Worm (Caenorhabditis elegans) whole organism, L4 larva: Measurements from ENCODE around the gene ZK185.5.

Experiments
- D1046.2 ChIP-seq: fragments of 200-800 bp; sonication (Bioruptor generic); IDR thresholded peaks from 2 replicates; pipeline ENCODE4 v1.3.6; 2022; ENCODE audit warnings: missing genetic modification characterization, missing compliant biosample characterization
- F44E2.7 ChIP-seq: fragments of 200-800 bp; sonication (Bioruptor generic); IDR thresholded peaks from 2 replicates; pipeline ENCODE4 v2.1.2; 2022; ENCODE audit warnings: missing genetic modification characterization, missing compliant biosample characterization
- F49E8.2 ChIP-seq: sonication (generic microtip); optimal IDR thresholded peaks from 2 replicates; lab custom pipeline; 2016; ENCODE audit warnings: missing compliant biosample characterization, mild to moderate bottlenecking, missing genetic modification characterization, borderline replicate concordance
- Y105C5A.15 ChIP-seq: fragments of 200-800 bp; sonication (Bioruptor generic); IDR thresholded peaks from 2 replicates; pipeline ENCODE4 v1.3.6; 2022; ENCODE audit warnings: missing genetic modification characterization, missing compliant biosample characterization
- aha-1 ChIP-seq: fragments of 150-350 bp; peaks from one replicate; lab custom pipeline; 2014; ENCODE audit warnings: missing biosample characterization, missing genetic modification characterization
- aly-2 ChIP-seq: sonication (generic microtip); optimal IDR thresholded peaks from 2 replicates; lab custom pipeline; 2018; ENCODE audit warnings: missing biosample characterization, missing genetic modification characterization
- ces-1 ChIP-seq: fragments of 150-350 bp; sonication (generic microtip); optimal IDR thresholded peaks from 4 replicates; lab custom pipeline; 2014; ENCODE audit warnings: missing biosample characterization, missing genetic modification reagents, missing genetic modification characterization
- cey-2 ChIP-seq: sonication (generic microtip); optimal IDR thresholded peaks from 3 replicates; lab custom pipeline; 2017; ENCODE audit warnings: missing genetic modification characterization, mild to moderate bottlenecking, missing compliant biosample characterization, antibody characterized with exemption, borderline replicate concordance; ENCODE audit not compliant: insufficient read depth
- daf-16 ChIP-seq, 3 experiments: sonication (generic microtip); optimal IDR thresholded peaks; 2 replicates each; lab custom pipeline; 2016 to 2017; ENCODE audit warnings: missing genetic modification characterization in 3 of 3, missing genetic modification reagents in 3 of 3, mild to moderate bottlenecking in 2 of 3, missing compliant biosample characterization in 2 of 3, missing biosample characterization in 1 of 3, moderate library complexity in 1 of 3
- daf-19 ChIP-seq: fragments of 200-800 bp; sonication (Bioruptor generic); conservative IDR thresholded peaks from 2 replicates; pipeline ENCODE4 v1.3.6; 2022; ENCODE audit warnings: missing genetic modification characterization, missing compliant biosample characterization
- daf-8 ChIP-seq: fragments of 200-800 bp; sonication (Bioruptor generic); IDR thresholded peaks from 2 replicates; pipeline ENCODE4 v1.3.6; 2022; ENCODE audit warnings: missing genetic modification characterization, missing compliant biosample characterization
- dmd-8 ChIP-seq: fragments of 200-800 bp; sonication (Bioruptor generic); IDR thresholded peaks from 2 replicates; pipeline ENCODE4 v1.3.6; 2022; ENCODE audit warnings: missing genetic modification characterization, missing compliant biosample characterization
- dpl-1 ChIP-seq: fragments of 150-350 bp; optimal IDR thresholded peaks from 2 replicates; lab custom pipeline; 2014; ENCODE audit warnings: missing biosample characterization, missing genetic modification reagents, missing genetic modification characterization
- duxl-1 ChIP-seq: sonication (generic microtip); optimal IDR thresholded peaks from 2 replicates; lab custom pipeline; 2016; ENCODE audit warnings: mild to moderate bottlenecking, missing genetic modification characterization, moderate library complexity, missing compliant biosample characterization; ENCODE audit not compliant: poor library complexity
- egl-27 ChIP-seq: sonication (generic microtip); optimal IDR thresholded peaks from 3 replicates; lab custom pipeline; 2017; ENCODE audit warnings: missing biosample characterization, missing genetic modification reagents, missing genetic modification characterization
- egl-43 ChIP-seq: fragments of 200-800 bp; sonication (Bioruptor generic); IDR thresholded peaks from 2 replicates; pipeline ENCODE4 v1.3.6; 2022; ENCODE audit warnings: missing genetic modification reagents, missing genetic modification characterization, missing compliant biosample characterization
- fkh-10 ChIP-seq: fragments of 150-350 bp; optimal IDR thresholded peaks from 2 replicates; lab custom pipeline; 2014; ENCODE audit warnings: missing biosample characterization, missing genetic modification reagents, missing genetic modification characterization
- fos-1 ChIP-seq: fragments of 150-350 bp; optimal IDR thresholded peaks from 2 replicates; lab custom pipeline; 2014; ENCODE audit warnings: missing biosample characterization, missing genetic modification characterization
- gei-8 ChIP-seq: fragments of 200-800 bp; sonication (Bioruptor generic); optimal IDR thresholded peaks from 2 replicates; lab custom pipeline; 2018; ENCODE audit warnings: mild to moderate bottlenecking, missing genetic modification characterization, missing compliant biosample characterization
- hlh-11 ChIP-seq: fragments of 200-800 bp; sonication (Bioruptor generic); optimal IDR thresholded peaks from 2 replicates; lab custom pipeline; 2018; ENCODE audit warnings: mild to moderate bottlenecking, missing genetic modification characterization, missing compliant biosample characterization
- hlh-30 ChIP-seq: sonication (generic microtip); optimal IDR thresholded peaks from 2 replicates; lab custom pipeline; 2017; ENCODE audit warnings: antibody characterized with exemption, mild to moderate bottlenecking, missing genetic modification characterization, missing compliant biosample characterization; ENCODE audit not compliant: insufficient read depth
- jun-1 ChIP-seq: fragments of 150-350 bp; optimal IDR thresholded peaks from 2 replicates; lab custom pipeline; 2014; ENCODE audit warnings: missing biosample characterization, missing genetic modification reagents, missing genetic modification characterization
- lin-13 ChIP-seq: fragments of 150-350 bp; optimal IDR thresholded peaks from 2 replicates; lab custom pipeline; 2014; ENCODE audit warnings: missing biosample characterization, missing genetic modification reagents, missing genetic modification characterization
- lin-15B ChIP-seq: fragments of 150-350 bp; sonication (generic microtip); optimal IDR thresholded peaks from 3 replicates; lab custom pipeline; 2014; ENCODE audit warnings: missing biosample characterization, missing genetic modification characterization
- lin-29 ChIP-seq: fragments of 200-800 bp; sonication (Bioruptor generic); IDR thresholded peaks from 2 replicates; pipeline ENCODE4 v1.3.6; 2022; ENCODE audit warnings: missing genetic modification reagents, missing genetic modification characterization, missing compliant biosample characterization
- lin-38 ChIP-seq: fragments of 200-800 bp; sonication (Bioruptor generic); IDR thresholded peaks from 2 replicates; pipeline ENCODE4 v1.3.6; 2022; ENCODE audit warnings: missing genetic modification reagents, missing genetic modification characterization, missing compliant biosample characterization
- lin-39 ChIP-seq: fragments of 150-350 bp; optimal IDR thresholded peaks from 2 replicates; lab custom pipeline; 2014; ENCODE audit warnings: missing biosample characterization, missing genetic modification reagents, missing genetic modification characterization
- lsy-2 ChIP-seq, 2 experiments: fragments of 150-350 bp in 1 of 2; sonication (generic microtip) in 1 of 2; optimal IDR thresholded peaks; 2 replicates each; lab custom pipeline; 2014 to 2017; ENCODE audit warnings: missing biosample characterization in 2 of 2, missing genetic modification characterization in 2 of 2
- madf-9 ChIP-seq: fragments of 200-800 bp; sonication (Bioruptor generic); conservative IDR thresholded peaks from 2 replicates; pipeline ENCODE4 v1.3.6; 2022; ENCODE audit warnings: missing genetic modification reagents, missing genetic modification characterization, missing compliant biosample characterization
- mdt-29 ChIP-seq: fragments of 200-800 bp; sonication (Bioruptor generic); IDR thresholded peaks from 2 replicates; pipeline ENCODE4 v1.3.6; 2022; ENCODE audit warnings: missing genetic modification reagents, missing genetic modification characterization, missing compliant biosample characterization
- mxl-3 ChIP-seq: fragments of 200-800 bp; sonication (Bioruptor generic); optimal IDR thresholded peaks from 2 replicates; lab custom pipeline; 2018; ENCODE audit warnings: mild to moderate bottlenecking, missing genetic modification characterization, missing compliant biosample characterization
- nhr-10 ChIP-seq: fragments of 150-350 bp; optimal IDR thresholded peaks from 2 replicates; lab custom pipeline; 2014; ENCODE audit warnings: missing biosample characterization, missing genetic modification characterization
- nhr-102 ChIP-seq: sonication (generic microtip); optimal IDR thresholded peaks from 2 replicates; lab custom pipeline; 2016; ENCODE audit warnings: mild to moderate bottlenecking, missing genetic modification characterization, moderate library complexity, missing compliant biosample characterization
- nhr-11 ChIP-seq: fragments of 150-350 bp; optimal IDR thresholded peaks from 2 replicates; lab custom pipeline; 2014; ENCODE audit warnings: missing biosample characterization, missing genetic modification characterization
- nhr-237 ChIP-seq: sonication (generic microtip); optimal IDR thresholded peaks from 2 replicates; lab custom pipeline; 2017; ENCODE audit warnings: missing biosample characterization, missing genetic modification characterization
- nhr-28 ChIP-seq: fragments of 150-350 bp; optimal IDR thresholded peaks from 2 replicates; lab custom pipeline; 2014; ENCODE audit warnings: missing biosample characterization, missing genetic modification characterization
- nhr-42 ChIP-seq: fragments of 200-800 bp; sonication (Bioruptor generic); IDR thresholded peaks from 2 replicates; pipeline ENCODE4 v1.3.6; 2022; ENCODE audit warnings: missing genetic modification characterization, missing compliant biosample characterization
- nhr-48 ChIP-seq: sonication (generic microtip); optimal IDR thresholded peaks from 2 replicates; lab custom pipeline; 2016; ENCODE audit warnings: mild to moderate bottlenecking, missing genetic modification characterization, missing compliant biosample characterization
- php-3 ChIP-seq: fragments of 200-800 bp; sonication (Bioruptor generic); IDR thresholded peaks from 2 replicates; pipeline ENCODE4 v1.3.6; 2022; ENCODE audit warnings: missing genetic modification reagents, missing genetic modification characterization, missing compliant biosample characterization
- pqm-1 ChIP-seq: sonication (generic microtip); optimal IDR thresholded peaks from 2 replicates; lab custom pipeline; 2017; ENCODE audit warnings: missing biosample characterization, missing genetic modification characterization
- rbr-2 ChIP-seq: sonication (generic microtip); optimal IDR thresholded peaks from 2 replicates; lab custom pipeline; 2016; ENCODE audit warnings: missing genotype, missing genetic modification characterization, missing compliant biosample characterization
- set-16 ChIP-seq: fragments of 200-800 bp; sonication (Bioruptor generic); IDR thresholded peaks from 2 replicates; pipeline ENCODE4 v1.3.6; 2022; ENCODE audit warnings: missing genetic modification reagents, missing genetic modification characterization, missing compliant biosample characterization
- skn-1 ChIP-seq: fragments of 150-350 bp; optimal IDR thresholded peaks from 2 replicates; lab custom pipeline; 2014; ENCODE audit warnings: missing biosample characterization, missing genetic modification characterization
- spr-1 ChIP-seq: sonication (generic microtip); optimal IDR thresholded peaks from 2 replicates; lab custom pipeline; 2016; ENCODE audit warnings: mild to moderate bottlenecking, missing genetic modification characterization, missing compliant biosample characterization
- tag-97 ChIP-seq: fragments of 200-800 bp; sonication (Bioruptor generic); IDR thresholded peaks from 2 replicates; pipeline ENCODE4 v1.3.6; 2022; ENCODE audit warnings: missing genetic modification characterization, missing compliant biosample characterization
- unc-130 ChIP-seq: sonication (generic microtip); optimal IDR thresholded peaks from 2 replicates; lab custom pipeline; 2016; ENCODE audit warnings: missing genetic modification reagents, missing genetic modification characterization, missing compliant biosample characterization

Gene ZK185.5

DNA sequence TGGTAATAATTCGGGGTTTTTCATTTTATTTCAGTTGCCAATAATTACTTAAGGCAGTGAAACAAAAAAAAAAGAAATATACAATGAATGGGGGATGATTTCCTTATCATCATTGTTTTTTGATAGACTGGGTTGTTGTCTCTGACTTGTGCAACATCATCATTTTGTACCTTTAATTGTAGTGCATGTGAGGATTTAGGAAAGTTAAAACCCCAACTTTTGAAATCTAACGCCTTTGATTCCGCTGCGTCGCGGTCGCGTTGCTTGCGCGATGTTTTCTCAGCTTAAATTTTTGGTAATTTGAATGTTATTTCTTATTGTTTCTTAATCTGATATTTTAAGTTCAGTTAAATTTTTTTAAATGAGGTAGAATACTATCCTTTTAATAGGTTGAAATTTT is at the start of gene ZK185.5:
Gene ZK185.5, minus strand, starts transcription at position 101 of the 400 bp plus-strand sequence.
- peak; percentile 37 for TF ChIP-seq aha-1
- no peak for TF ChIP-seq hlh-30 (tag; lab: Kevin White, UChicago)
- no peak for TF ChIP-seq daf-16 (GFP tag; optimal IDR thresholded peaks at IDR 0.05; lab: Kevin White, UChicago)
- peak; percentile 4 for TF ChIP-seq daf-16 (tag; optimal IDR thresholded peaks at IDR 0.05; lab: Kevin White, UChicago)
- TF ChIP-seq fos-1 (tag; lab: Kevin White, UChicago), result no peak
- no peak for TF ChIP-seq tag-97 (GFP tag; lab: Robert Waterston, UW)
- no peak for TF ChIP-seq egl-43
- no peak for TF ChIP-seq F44E2.7 (GFP tag; lab: Robert Waterston, UW)
- TF ChIP-seq cey-2, result no peak
- no peak for TF ChIP-seq nhr-48 (tag; lab: Kevin White, UChicago)
- TF ChIP-seq daf-8, result no peak

DNA sequence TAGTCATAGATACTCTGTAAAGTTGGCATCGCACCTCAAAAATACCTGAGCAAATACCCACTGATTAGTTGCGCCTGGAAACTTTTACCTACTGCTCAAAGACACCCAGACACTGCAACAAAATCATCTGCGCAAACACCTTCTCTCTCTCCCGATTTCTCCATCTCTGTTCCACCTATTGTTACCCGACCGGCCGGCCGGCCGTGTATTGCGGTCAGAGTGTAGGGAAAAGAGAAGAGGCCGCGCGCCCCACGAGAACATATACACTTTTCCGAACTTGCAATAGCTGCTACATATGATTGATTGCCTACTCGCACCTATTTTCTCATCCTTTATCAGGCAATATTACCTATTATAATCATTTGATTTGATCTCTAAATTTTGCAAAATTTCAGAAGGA is 42.7 kb upstream of the ZK185.5 start:
- TF ChIP-seq mxl-3 (GFP tag; lab: Kevin White, UChicago) (peak; percentile 9), nhr-48 (tag; lab: Kevin White, UChicago) (no peak), pqm-1 (tag; lab: Kevin White, UChicago) (no peak), cey-2 (no peak), rbr-2 (peak; percentile 6), lin-13 (GFP tag; lab: Kevin White, UChicago) (no peak), aha-1 (peak; percentile 13), nhr-10 (no peak), nhr-28 (tag; lab: Kevin White, UChicago) (peak; percentile 1), gei-8 (no peak), hlh-11 (tag; lab: Kevin White, UChicago) (peak; percentile 20)

DNA sequence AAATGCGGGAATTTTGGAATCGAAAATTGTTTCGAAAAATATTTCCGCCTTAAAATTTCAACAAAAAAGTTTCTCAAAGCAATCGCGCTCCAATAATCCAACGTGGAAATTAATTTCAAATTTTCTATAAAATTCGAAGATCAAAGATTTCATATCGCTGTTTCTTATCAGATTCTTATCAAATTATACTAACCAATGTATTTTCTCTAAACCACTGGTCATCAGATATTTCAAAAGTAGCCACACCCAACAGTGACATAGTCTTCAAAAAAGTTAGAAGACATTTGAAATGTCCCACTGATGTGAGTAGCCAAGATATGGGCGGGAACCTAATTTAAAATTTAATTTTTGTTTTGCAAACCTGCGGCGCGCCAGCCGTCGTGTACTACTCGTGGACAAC is 41.8 kb upstream of the ZK185.5 start:
- no peak for TF ChIP-seq skn-1 (tag; lab: Kevin White, UChicago)
- TF ChIP-seq daf-19 (GFP tag; lab: Robert Waterston, UW), result no peak
- no peak for TF ChIP-seq Y105C5A.15 (GFP tag; lab: Robert Waterston, UW)
- no peak for TF ChIP-seq dpl-1 (GFP tag; lab: Kevin White, UChicago)
- TF ChIP-seq dmd-8, result no peak
- TF ChIP-seq duxl-1 (tag; lab: Kevin White, UChicago), result no peak
- TF ChIP-seq set-16, result no peak
- TF ChIP-seq lin-15B (tag; lab: Kevin White, UChicago), result no peak
- no peak for TF ChIP-seq nhr-102 (tag; lab: Kevin White, UChicago)
- no peak for TF ChIP-seq php-3 (GFP tag; lab: Robert Waterston, UW)

DNA sequence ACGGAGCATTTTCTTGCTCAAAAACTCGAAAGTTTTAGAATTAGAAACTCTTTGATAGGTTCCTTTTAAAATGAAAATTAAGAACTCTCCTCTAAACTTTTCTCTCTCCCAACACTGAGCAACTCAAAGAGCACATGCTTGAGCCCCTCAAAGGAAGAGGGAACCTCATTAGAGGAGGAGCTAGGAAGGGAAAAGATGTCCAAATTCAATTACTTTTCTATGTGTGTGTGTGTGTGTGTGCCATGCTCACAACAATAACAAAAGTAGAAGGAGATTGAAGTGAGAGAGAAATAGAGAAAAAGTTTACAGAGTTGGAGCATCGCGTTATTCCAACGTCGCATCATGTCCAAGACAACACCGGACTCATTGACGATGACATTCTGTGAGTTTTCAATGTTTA is 40.3 kb upstream of the ZK185.5 start:
- TF ChIP-seq mdt-29 (GFP tag; lab: Robert Waterston, UW), result no peak
- TF ChIP-seq hlh-30 (tag; lab: Kevin White, UChicago), result peak; percentile 31
- TF ChIP-seq lin-29, result no peak
- no peak for TF ChIP-seq set-16
- no peak for TF ChIP-seq nhr-42
- TF ChIP-seq spr-1 (tag; lab: Kevin White, UChicago), result no peak
- TF ChIP-seq egl-27 (tag; lab: Kevin White, UChicago), result no peak
- TF ChIP-seq F49E8.2 (tag; lab: Kevin White, UChicago), result no peak
- no peak for TF ChIP-seq nhr-11
- TF ChIP-seq D1046.2 (GFP tag; lab: Robert Waterston, UW), result no peak
- no peak for TF ChIP-seq madf-9 (GFP tag; lab: Robert Waterston, UW)
- TF ChIP-seq cey-2, result no peak
- TF ChIP-seq aly-2 (tag; lab: Kevin White, UChicago), result no peak
- TF ChIP-seq ces-1, result peak; percentile 95
- TF ChIP-seq fkh-10 (GFP tag; lab: Kevin White, UChicago), result peak; percentile 94
- no peak for TF ChIP-seq jun-1
- no peak for TF ChIP-seq dpl-1 (GFP tag; lab: Kevin White, UChicago)
- TF ChIP-seq lin-39 (tag; lab: Kevin White, UChicago), result no peak
- no peak for TF ChIP-seq nhr-237 (tag; lab: Kevin White, UChicago)
- TF ChIP-seq lin-38 (GFP tag; lab: Robert Waterston, UW), result no peak
- TF ChIP-seq daf-8, result no peak
- no peak for TF ChIP-seq php-3 (GFP tag; lab: Robert Waterston, UW)
- TF ChIP-seq daf-16 (GFP tag; optimal IDR thresholded peaks at IDR 0.05; lab: Kevin White, UChicago), result no peak
- no peak for TF ChIP-seq daf-16 (tag; optimal IDR thresholded peaks at IDR 0.05; lab: Kevin White, UChicago)
- no peak for TF ChIP-seq tag-97 (GFP tag; lab: Robert Waterston, UW)
- peak in 1 of 2 experiments; percentile 46 for TF ChIP-seq lsy-2 (tag; optimal IDR thresholded peaks at IDR 0.05; lab: Kevin White, UChicago)
- TF ChIP-seq unc-130 (GFP tag; lab: Kevin White, UChicago), result no peak
- TF ChIP-seq lin-15B (tag; lab: Kevin White, UChicago), result no peak
